Worm (Caenorhabditis elegans) whole organism, L1 larva: ENCODE data around the gene F09F9.3.
A peak's percentile ranks its signal among the peaks of the same experiment; 100 is the strongest.

Experiments used
- C16A3.4 ChIP-seq: fragments of 150-350 bp; optimal IDR thresholded peaks from 2 replicates; lab custom pipeline; 2014; ENCODE audit warnings: missing biosample characterization, missing genetic modification characterization
- C34B4.2 ChIP-seq: sonication (generic microtip); optimal IDR thresholded peaks from 2 replicates; lab custom pipeline; 2017; ENCODE audit warnings: mild to moderate bottlenecking, missing genetic modification characterization, missing compliant biosample characterization
- aly-2 ChIP-seq: fragments of 150-350 bp; optimal IDR thresholded peaks from 2 replicates; lab custom pipeline; 2014; ENCODE audit warnings: missing biosample characterization, missing genetic modification characterization
- blmp-1 ChIP-seq: fragments of 150-350 bp; optimal IDR thresholded peaks from 2 replicates; lab custom pipeline; 2014; ENCODE audit warnings: missing biosample characterization, missing genetic modification characterization
- ceh-88 ChIP-seq: fragments of 200-800 bp; sonication (Bioruptor generic); IDR thresholded peaks from 2 replicates; pipeline ENCODE4 v1.3.6; 2022; ENCODE audit warnings: missing genetic modification characterization, missing compliant biosample characterization
- ces-1 ChIP-seq: fragments of 150-350 bp; optimal IDR thresholded peaks from 2 replicates; lab custom pipeline; 2014; ENCODE audit warnings: missing biosample characterization, missing genetic modification reagents, missing genetic modification characterization
- efl-1 ChIP-seq, 4 experiments: fragments of 150-350 bp; optimal IDR thresholded peaks in 3 of 4; peaks in 1 of 4; 1 replicate in 1 of 4; 2 replicates in 3 of 4; lab custom pipeline; 2014; ENCODE audit warnings: missing biosample characterization in 2 of 4, missing genetic modification characterization in 2 of 4, missing genetic modification reagents in 2 of 4
- egl-13 ChIP-seq: sonication (generic microtip); optimal IDR thresholded peaks from 2 replicates; lab custom pipeline; 2016; ENCODE audit warnings: missing genotype, missing genetic modification reagents, missing genetic modification characterization, missing compliant biosample characterization
- egl-27 ChIP-seq, 2 experiments: fragments of 150-350 bp in 1 of 2; sonication (generic microtip); optimal IDR thresholded peaks; 3 replicates each; lab custom pipeline; 2017 to 2018; ENCODE audit warnings: missing biosample characterization in 2 of 2, missing genetic modification characterization in 2 of 2, missing genetic modification reagents in 2 of 2
- elt-3 ChIP-seq, 6 experiments: fragments of 150-350 bp in 1 of 6; sonication (generic microtip); optimal IDR thresholded peaks; 2 replicates each; lab custom pipeline; 2017 to 2018; ENCODE audit warnings: missing biosample characterization in 6 of 6, missing genetic modification characterization in 6 of 6, inconsistent platforms in 1 of 6
- fos-1 ChIP-seq: fragments of 150-350 bp; optimal IDR thresholded peaks from 2 replicates; lab custom pipeline; 2014; ENCODE audit warnings: missing biosample characterization, missing genetic modification characterization
- hlh-4 ChIP-seq: sonication (generic microtip); optimal IDR thresholded peaks from 2 replicates; lab custom pipeline; 2016; ENCODE audit warnings: mild to moderate bottlenecking, missing genetic modification characterization, missing compliant biosample characterization
- hpl-2 ChIP-seq: fragments of 150-350 bp; optimal IDR thresholded peaks from 2 replicates; lab custom pipeline; 2014; ENCODE audit warnings: missing biosample characterization, missing genetic modification reagents, missing genetic modification characterization
- irx-1 ChIP-seq: sonication (generic microtip); optimal IDR thresholded peaks from 2 replicates; lab custom pipeline; 2016; ENCODE audit warnings: missing genetic modification characterization, missing compliant biosample characterization
- isw-1 ChIP-seq: fragments of 200-800 bp; sonication (Bioruptor generic); IDR thresholded peaks from 2 replicates; pipeline ENCODE4 v1.3.6; 2022; ENCODE audit warnings: missing genetic modification characterization, missing compliant biosample characterization
- lin-14 ChIP-seq: fragments of 200-800 bp; sonication (Bioruptor generic); optimal IDR thresholded peaks from 2 replicates; lab custom pipeline; 2018; ENCODE audit warnings: mild to moderate bottlenecking, missing genetic modification characterization, moderate library complexity, missing compliant biosample characterization
- lin-15B ChIP-seq: fragments of 150-350 bp; sonication (generic microtip); optimal IDR thresholded peaks from 3 replicates; lab custom pipeline; 2014; ENCODE audit warnings: missing biosample characterization, missing genetic modification characterization
- lsy-2 ChIP-seq, 2 experiments: fragments of 150-350 bp; optimal IDR thresholded peaks; 2 replicates each; lab custom pipeline; 2014; ENCODE audit warnings: missing biosample characterization in 2 of 2, missing genetic modification characterization in 2 of 2
- mab-9 ChIP-seq: fragments of 200-800 bp; sonication (Bioruptor generic); IDR thresholded peaks from 2 replicates; pipeline ENCODE4 v1.3.6; 2022; ENCODE audit warnings: missing genetic modification reagents, missing genetic modification characterization, missing compliant biosample characterization
- mef-2 ChIP-seq: fragments of 150-350 bp; optimal IDR thresholded peaks from 2 replicates; lab custom pipeline; 2014; ENCODE audit warnings: missing biosample characterization, missing genetic modification characterization
- mep-1 ChIP-seq: fragments of 150-350 bp; optimal IDR thresholded peaks from 2 replicates; lab custom pipeline; 2014; ENCODE audit warnings: missing biosample characterization, missing genetic modification characterization
- nhr-11 ChIP-seq: fragments of 150-350 bp; optimal IDR thresholded peaks from 2 replicates; lab custom pipeline; 2014; ENCODE audit warnings: missing biosample characterization, missing genetic modification characterization
- nhr-12 ChIP-seq: sonication (generic microtip); optimal IDR thresholded peaks from 2 replicates; lab custom pipeline; 2017; ENCODE audit warnings: missing biosample characterization, missing genetic modification characterization
- nhr-237 ChIP-seq: fragments of 150-350 bp; optimal IDR thresholded peaks from 2 replicates; lab custom pipeline; 2014; ENCODE audit warnings: missing biosample characterization, missing genetic modification characterization
- nhr-47 ChIP-seq: sonication (generic microtip); optimal IDR thresholded peaks from 2 replicates; lab custom pipeline; 2016; ENCODE audit warnings: mild to moderate bottlenecking, missing genetic modification characterization, moderate library complexity, missing compliant biosample characterization
- nhr-71 ChIP-seq: sonication (generic microtip); optimal IDR thresholded peaks from 2 replicates; lab custom pipeline; 2016; ENCODE audit warnings: mild to moderate bottlenecking, missing genetic modification characterization, moderate library complexity, missing compliant biosample characterization
- nhr-77 ChIP-seq: fragments of 150-350 bp; optimal IDR thresholded peaks from 2 replicates; lab custom pipeline; 2014; ENCODE audit warnings: missing biosample characterization, missing genetic modification characterization
- nhr-84 ChIP-seq: sonication (generic microtip); optimal IDR thresholded peaks from 2 replicates; lab custom pipeline; 2017; ENCODE audit warnings: missing biosample characterization, missing genetic modification characterization
- nhr-85 ChIP-seq: sonication (generic microtip); peaks from one replicate; lab custom pipeline; 2016; ENCODE audit warnings: missing genetic modification characterization, inconsistent platforms, missing compliant biosample characterization
- nhr-90 ChIP-seq: sonication (generic microtip); optimal IDR thresholded peaks from 2 replicates; lab custom pipeline; 2016; ENCODE audit warnings: mild to moderate bottlenecking, missing genetic modification characterization, missing compliant biosample characterization; ENCODE audit not compliant: poor library complexity
- pag-3 ChIP-seq: sonication (generic microtip); optimal IDR thresholded peaks from 2 replicates; lab custom pipeline; 2017; ENCODE audit warnings: missing genetic modification characterization, mild to moderate bottlenecking, missing compliant biosample characterization, antibody characterized with exemption, borderline replicate concordance; ENCODE audit not compliant: insufficient read depth
- pax-3 ChIP-seq: fragments of 200-800 bp; sonication (Bioruptor generic); optimal IDR thresholded peaks from 2 replicates; lab custom pipeline; 2018; ENCODE audit warnings: mild to moderate bottlenecking, missing genetic modification characterization, moderate library complexity, missing compliant biosample characterization
- rnt-1 ChIP-seq: sonication (generic microtip); optimal IDR thresholded peaks from 2 replicates; lab custom pipeline; 2016; ENCODE audit warnings: mild to moderate bottlenecking, missing genetic modification characterization, moderate library complexity, missing compliant biosample characterization
- skn-1 ChIP-seq: fragments of 150-350 bp; optimal IDR thresholded peaks from 2 replicates; lab custom pipeline; 2014; ENCODE audit warnings: missing biosample characterization, missing genetic modification characterization
- sptf-1 ChIP-seq: fragments of 150-350 bp; optimal IDR thresholded peaks from 2 replicates; lab custom pipeline; 2014; ENCODE audit warnings: missing biosample characterization, missing genetic modification characterization
- sup-37 ChIP-seq: fragments of 200-800 bp; sonication (Bioruptor generic); optimal IDR thresholded peaks from 2 replicates; lab custom pipeline; 2018; ENCODE audit warnings: mild to moderate bottlenecking, missing genetic modification characterization, missing compliant biosample characterization
- swsn-7 ChIP-seq: sonication (generic microtip); optimal IDR thresholded peaks from 2 replicates; lab custom pipeline; 2016; ENCODE audit warnings: missing genetic modification characterization, missing compliant biosample characterization
- tbx-2 ChIP-seq: sonication (generic microtip); optimal IDR thresholded peaks from 2 replicates; lab custom pipeline; 2016; ENCODE audit warnings: missing genetic modification characterization, missing compliant biosample characterization
- unc-130 ChIP-seq: fragments of 150-350 bp; optimal IDR thresholded peaks from 2 replicates; lab custom pipeline; 2017; ENCODE audit warnings: missing biosample characterization, missing genetic modification characterization, inconsistent platforms
- unc-86 ChIP-seq: sonication (generic microtip); optimal IDR thresholded peaks from 2 replicates; lab custom pipeline; 2016; ENCODE audit warnings: missing genetic modification characterization, missing compliant biosample characterization
- unc-98 ChIP-seq: fragments of 200-800 bp; sonication (Bioruptor generic); IDR thresholded peaks from 2 replicates; pipeline ENCODE4 v1.3.6; 2022; ENCODE audit warnings: missing genetic modification characterization, missing compliant biosample characterization
- vab-15 ChIP-seq: sonication (generic microtip); optimal IDR thresholded peaks from 2 replicates; lab custom pipeline; 2017; ENCODE audit warnings: missing genotype, mild to moderate bottlenecking, missing genetic modification characterization, missing compliant biosample characterization
- zip-4 ChIP-seq: fragments of 200-800 bp; sonication (Bioruptor generic); optimal IDR thresholded peaks from 2 replicates; lab custom pipeline; 2018; ENCODE audit warnings: mild to moderate bottlenecking, missing genetic modification characterization, moderate library complexity, missing compliant biosample characterization
- ztf-11 ChIP-seq, 2 experiments: sonication (generic microtip); optimal IDR thresholded peaks; 2 replicates each; lab custom pipeline; 2016 to 2017; ENCODE audit warnings: missing genetic modification characterization in 2 of 2, missing biosample characterization in 1 of 2, missing compliant biosample characterization in 1 of 2

F09F9.3 gene

DNA sequence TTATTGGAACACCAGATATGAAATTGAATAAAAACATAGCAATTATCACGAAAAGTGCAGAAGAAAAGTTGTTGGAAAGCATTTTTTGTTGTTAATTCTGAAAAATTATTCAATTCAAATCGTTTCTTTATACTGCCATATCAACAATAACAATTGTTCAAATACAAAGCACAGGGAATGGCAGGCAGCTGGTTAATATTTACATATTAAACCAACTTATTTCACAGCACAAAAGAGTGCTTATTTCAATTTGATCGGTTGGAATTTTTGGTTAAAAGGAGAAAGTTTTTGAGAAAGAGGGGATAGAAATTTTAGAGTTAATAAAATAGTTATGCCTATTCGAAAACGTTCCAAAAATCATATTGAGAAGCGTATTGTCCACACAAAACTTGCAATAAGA, at the start of gene F09F9.3:
Gene F09F9.3, minus strand, starts transcription at position 101 of the 400 bp plus-strand sequence.
- TF ChIP-seq irx-1 (tag; lab: Kevin White, UChicago) (no peak), skn-1 (tag; lab: Kevin White, UChicago) (no peak), egl-27 (tag; optimal IDR thresholded peaks at IDR 0.05; lab: Kevin White, UChicago) (no peak), ceh-88 (GFP tag; lab: Robert Waterston, UW) (no peak), nhr-85 (tag; lab: Kevin White, UChicago) (no peak), nhr-237 (tag; lab: Kevin White, UChicago) (no peak), vab-15 (no peak), swsn-7 (no peak), ztf-11 (tag; optimal IDR thresholded peaks at IDR 0.05; lab: Kevin White, UChicago) (no peak), pag-3 (tag; lab: Kevin White, UChicago) (no peak), pax-3 (tag; lab: Kevin White, UChicago) (no peak), nhr-47 (tag; lab: Kevin White, UChicago) (no peak), fos-1 (tag; lab: Kevin White, UChicago) (no peak), nhr-84 (tag; lab: Kevin White, UChicago) (no peak), elt-3 (tag; optimal IDR thresholded peaks at IDR 0.05; lab: Kevin White, UChicago) (no peak), aly-2 (no peak), hpl-2 (GFP tag; lab: Kevin White, UChicago) (no peak), C16A3.4 (no peak), sptf-1 (no peak)

- no peak for TF ChIP-seq rnt-1 (tag; lab: Kevin White, UChicago)
- TF ChIP-seq nhr-12, result no peak
- TF ChIP-seq unc-98 (GFP tag; lab: Robert Waterston, UW), result no peak
- TF ChIP-seq lsy-2 (tag; optimal IDR thresholded peaks at IDR 0.05; lab: Kevin White, UChicago), result no peak
- TF ChIP-seq elt-3 (tag; optimal IDR thresholded peaks at IDR 0.05; lab: Kevin White, UChicago), result no peak
- no peak for TF ChIP-seq mab-9
- no peak for TF ChIP-seq mef-2 (tag; lab: Kevin White, UChicago)
- TF ChIP-seq C34B4.2 (tag; lab: Kevin White, UChicago), result no peak
- TF ChIP-seq irx-1 (tag; lab: Kevin White, UChicago), result no peak
- no peak for TF ChIP-seq lin-15B
- TF ChIP-seq ceh-88 (GFP tag; lab: Robert Waterston, UW), result no peak
- no peak for TF ChIP-seq efl-1 (optimal IDR thresholded peaks at IDR 0.05; lab: Kevin White, UChicago)
- TF ChIP-seq efl-1 (GFP tag; optimal IDR thresholded peaks at IDR 0.05 in 1 of 2; lab: Kevin White, UChicago), result no peak
- no peak for TF ChIP-seq nhr-11 (tag; lab: Kevin White, UChicago)
- no peak for TF ChIP-seq egl-13 (tag; lab: Kevin White, UChicago)
Observed at ce11 chrX:4167150-4167549, 46.3 kb upstream of the F09F9.3 start, which contains the start of gene ZK470.14. TSS of gene ZK470.14 (plus strand) at chrX:4167450.

DNA sequence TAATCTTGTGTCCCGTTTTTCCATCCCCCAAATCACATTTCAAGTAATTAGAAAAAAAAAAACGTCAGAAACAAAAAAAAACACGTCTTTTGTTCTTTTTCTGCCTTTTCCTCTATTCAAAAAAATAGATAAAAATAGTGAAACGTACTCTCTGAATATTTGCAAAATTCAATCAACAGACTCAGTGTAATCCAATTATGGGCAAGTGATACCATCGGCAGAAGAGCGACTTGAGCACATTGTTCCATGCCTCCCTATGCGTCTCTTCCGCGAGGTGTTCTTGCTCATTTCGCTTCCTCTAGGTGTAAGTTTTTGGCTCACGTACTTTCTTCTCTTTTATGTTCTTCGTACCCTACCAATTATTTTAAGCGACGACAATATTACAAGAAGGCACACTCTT, 42.6 kb upstream of the F09F9.3 start, which contains the start of gene ZK470.1:
Gene ZK470.1, plus strand, starts transcription at position 301 of the 400 bp plus-strand sequence.
- TF ChIP-seq mef-2 (tag; lab: Kevin White, UChicago), result no peak
- peak; percentile 9 for TF ChIP-seq lin-14 (GFP tag; lab: Kevin White, UChicago)

DNA sequence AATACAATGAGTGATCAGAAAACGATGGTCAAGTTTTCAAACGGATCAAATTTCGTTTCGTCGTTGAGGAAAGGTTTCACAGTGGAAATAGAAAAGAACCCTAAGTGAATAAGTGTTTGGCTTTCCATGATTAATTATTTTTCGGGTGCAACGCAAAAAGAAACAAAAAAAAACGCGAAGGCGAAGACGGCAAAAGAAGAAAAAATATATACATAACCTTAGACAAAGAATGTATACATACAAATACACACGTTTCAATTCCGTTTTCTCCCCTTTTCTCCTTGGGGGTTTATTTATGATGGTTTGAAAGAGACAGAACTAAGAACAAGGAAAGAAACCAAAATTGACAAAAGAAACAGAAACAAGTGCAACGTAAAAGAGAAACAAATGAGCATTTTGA, 41.1 kb upstream of the F09F9.3 start:
- TF ChIP-seq nhr-90 (tag; lab: Kevin White, UChicago) (no peak), mep-1 (no peak), nhr-77 (tag; lab: Kevin White, UChicago) (no peak), elt-3 (tag; optimal IDR thresholded peaks at IDR 0.05; lab: Kevin White, UChicago) (no peak), ces-1 (GFP tag; lab: Kevin White, UChicago) (no peak), sup-37 (GFP tag; lab: Kevin White, UChicago) (no peak), unc-86 (tag; lab: Kevin White, UChicago) (no peak), tbx-2 (tag; lab: Kevin White, UChicago) (no peak), isw-1 (no peak), ceh-88 (GFP tag; lab: Robert Waterston, UW) (no peak), unc-130 (tag; lab: Kevin White, UChicago) (no peak), nhr-85 (tag; lab: Kevin White, UChicago) (peak; percentile 62), nhr-71 (tag; lab: Kevin White, UChicago) (peak; percentile 0), hlh-4 (no peak), zip-4 (GFP tag; lab: Kevin White, UChicago) (no peak), lin-14 (GFP tag; lab: Kevin White, UChicago) (peak; percentile 39), blmp-1 (tag; lab: Kevin White, UChicago) (peak; percentile 50), egl-13 (tag; lab: Kevin White, UChicago) (no peak)
